Worm (Caenorhabditis elegans) whole organism, L4/young adult: ENCODE measurements around the gene W03A5.1.

Experiments used
- W03F9.2 ChIP-seq: fragments of 150-350 bp; optimal IDR thresholded peaks from 2 replicates; lab custom pipeline; 2014; ENCODE audit warnings: missing biosample characterization, missing genetic modification characterization
- dao-5 ChIP-seq: sonication (generic microtip); optimal IDR thresholded peaks from 2 replicates; lab custom pipeline; 2016; ENCODE audit warnings: missing genotype, missing genetic modification characterization, moderate library complexity, missing compliant biosample characterization
- him-1 ChIP-seq: sonication (generic microtip); optimal IDR thresholded peaks from 2 replicates; lab custom pipeline; 2016; ENCODE audit warnings: missing genotype, missing genetic modification reagents, missing genetic modification characterization, missing compliant biosample characterization

DNA sequence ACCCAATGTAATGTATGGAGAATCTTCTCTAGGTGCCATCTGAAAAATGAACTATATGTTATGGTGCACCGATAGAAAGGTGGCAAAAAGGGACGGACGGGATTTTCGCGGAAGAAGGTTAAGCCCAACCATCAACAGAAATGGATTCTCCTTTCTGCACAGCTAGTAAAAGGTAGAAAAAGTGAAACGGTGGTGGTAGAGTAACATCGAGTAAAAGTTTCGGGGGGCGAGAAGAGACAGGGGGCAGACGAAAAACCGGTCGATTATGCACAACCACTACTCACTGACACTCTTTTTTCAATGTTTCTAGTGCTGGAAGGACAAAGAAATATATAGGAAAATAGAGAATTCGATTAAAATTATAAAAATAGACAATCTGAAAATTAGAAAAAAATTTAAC, 11.8 kb downstream of the W03A5.1 start:
- TF ChIP-seq him-1 (tag; lab: Kevin White, UChicago): no peak
- no peak for TF ChIP-seq dao-5
- TF ChIP-seq W03F9.2: no peak
